Worm (Caenorhabditis elegans): ENCODE measurements around the gene cri-3.

The cri-3 gene

DNA sequence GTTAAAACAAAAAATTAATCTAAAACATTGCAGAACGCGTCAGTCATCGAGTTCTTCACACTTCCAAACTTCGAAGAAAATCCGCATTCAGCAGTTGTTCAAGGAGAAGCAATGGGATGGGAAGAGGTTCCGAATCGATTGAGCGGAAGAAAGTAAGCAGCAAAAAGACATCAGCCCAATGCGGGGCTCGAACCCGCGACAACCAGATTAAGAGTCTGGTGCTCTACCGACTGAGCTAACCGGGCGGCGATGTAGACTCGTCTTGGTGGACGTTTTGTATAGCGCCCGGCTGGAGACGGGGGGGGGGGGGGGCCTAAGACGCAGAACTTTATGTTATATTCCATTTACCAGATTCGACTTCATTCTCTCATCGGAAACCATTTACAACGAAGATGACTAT, 30.6 kb downstream of the cri-3 start (continued):
- TF ChIP-seq let-607 (tag; optimal IDR thresholded peaks at IDR 0.05) (no peak), snpc-3.4 (tag; optimal IDR thresholded peaks at IDR 0.05) (no peak), madf-10 (tag; optimal IDR thresholded peaks at IDR 0.05) (no peak), sptf-2 (GFP tag; optimal IDR thresholded peaks at IDR 0.05) (no peak), rcor-1 (GFP tag; IDR thresholded peaks at IDR 0.05) (no peak), F49E8.2 (tag; optimal IDR thresholded peaks at IDR 0.05; ENCODE audit: insufficient read depth) (no peak), F37B4.10 (GFP tag; IDR thresholded peaks at IDR 0.05) (no peak), ekl-4 (GFP tag; IDR thresholded peaks at IDR 0.05) (peak; percentile 65; the same call in 1 of the 2 replicates), egl-44 (GFP tag; IDR thresholded peaks at IDR 0.05) (no peak), snpc-1.3 (tag; optimal IDR thresholded peaks at IDR 0.05; ENCODE audit: insufficient read depth) (no peak), ztf-28 (GFP tag; IDR thresholded peaks at IDR 0.05) (no peak), F33H1.4 (GFP tag; IDR thresholded peaks at IDR 0.05) (peak; percentile 30; the same call in 1 of the 2 replicates), lsl-1 (GFP tag; optimal IDR thresholded peaks at IDR 0.05) (peak; percentile 42), ets-4 (GFP tag; optimal IDR thresholded peaks at IDR 0.05) (no peak), nfyb-1 (GFP tag; IDR thresholded peaks at IDR 0.05) (peak; percentile 62; the same call in 1 of the 2 replicates), nhr-90 (tag; optimal IDR thresholded peaks at IDR 0.05) (peak; percentile 7), Y79H2A.3 (GFP tag; conservative IDR thresholded peaks at IDR 0.05) (no peak), lin-35 (GFP tag; optimal IDR thresholded peaks at IDR 0.05) (no peak), nhr-80 (tag; optimal IDR thresholded peaks at IDR 0.05) (no peak), zfh-2 (GFP tag; conservative IDR thresholded peaks at IDR 0.05) (peak; percentile 75), lsy-27 (tag; optimal IDR thresholded peaks at IDR 0.05; ENCODE audit: borderline replicate concordance, insufficient read depth) (no peak), mcd-1 (GFP tag; IDR thresholded peaks at IDR 0.05) (peak; percentile 64), hmg-1.2 (GFP tag; IDR thresholded peaks at IDR 0.05) (peak; percentile 34; the same call in 1 of the 2 replicates), unc-130 (GFP tag; optimal IDR thresholded peaks at IDR 0.05) (no peak), hmg-20 (GFP tag; IDR thresholded peaks at IDR 0.05) (peak; percentile 41; the same call in 1 of the 2 replicates), F23B12.7 (tag; optimal IDR thresholded peaks at IDR 0.05; ENCODE audit: insufficient read depth) (no peak), lir-1 (GFP tag; conservative IDR thresholded peaks at IDR 0.05) (no peak), B0336.3 (GFP tag; IDR thresholded peaks at IDR 0.05) (0 out of 2 replicates have a peak, but pooled peaks have one; percentile 13), tbp1 (GFP tag; optimal IDR thresholded peaks at IDR 0.05) (peak; percentile 90), tlf-1 (GFP tag; optimal IDR thresholded peaks at IDR 0.05) (no peak), akir-1 (GFP tag; optimal IDR thresholded peaks at IDR 0.05) (no peak), pha-4 (tag; optimal IDR thresholded peaks at IDR 0.05) (no peak), hlh-26 (GFP tag; conservative IDR thresholded peaks at IDR 0.05) (no peak), F39B2.1 (GFP tag; IDR thresholded peaks at IDR 0.05) (no peak), hsf-1 (GFP tag; IDR thresholded peaks at IDR 0.05) (no peak), ceh-27 (GFP tag; optimal IDR thresholded peaks at IDR 0.05) (no peak), zim-3 (tag; optimal IDR thresholded peaks at IDR 0.05) (no peak), snpc-1.1 (tag; optimal IDR thresholded peaks at IDR 0.05; ENCODE audit: insufficient read depth) (no peak), aptf-2 (GFP tag; conservative IDR thresholded peaks at IDR 0.05) (no peak), F57C9.4 (tag; optimal IDR thresholded peaks at IDR 0.05) (no peak), ztf-18 (tag; optimal IDR thresholded peaks at IDR 0.05) (peak; percentile 36), T07F8.4 (tag; optimal IDR thresholded peaks at IDR 0.05) (no peak), athp-1 (tag; optimal IDR thresholded peaks at IDR 0.05) (no peak), C06A6.2 (GFP tag; conservative IDR thresholded peaks at IDR 0.05) (no peak), snpc-4 (GFP tag; optimal IDR thresholded peaks at IDR 0.05) (no peak), snpc-4 (tag; optimal IDR thresholded peaks at IDR 0.05) (peak in 1 of 4 experiments; percentile 5), pbrm-1 (GFP tag; IDR thresholded peaks at IDR 0.05) (peak; percentile 69; the same call in 1 of the 2 replicates)
